Worm (Caenorhabditis elegans): ENCODE measurements around the gene nhr-258.

Gene nhr-258

DNA sequence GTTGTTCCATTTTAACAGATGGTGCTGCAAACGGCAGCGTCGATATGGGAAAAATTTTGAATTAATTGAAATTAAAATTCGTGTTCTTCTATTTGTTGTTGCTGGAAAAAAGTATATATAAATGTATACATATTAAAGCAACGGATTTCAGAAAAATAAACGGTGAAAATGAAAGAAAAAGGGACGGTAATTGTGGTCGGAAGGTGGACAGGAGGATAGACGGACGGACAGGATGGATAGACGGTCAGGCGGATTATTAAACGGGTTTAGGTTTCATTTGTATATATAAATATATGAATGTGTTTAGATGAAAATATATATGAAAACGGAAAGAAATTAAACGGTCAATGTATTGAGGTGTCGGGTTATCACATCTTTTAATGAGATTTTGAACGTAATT, 15.3 kb upstream of the nhr-258 start, which contains the start of gene nhr-31:
Gene nhr-31 (minus strand): TSS at position 101 of the 400 bp plus-strand sequence.
- TF ChIP-seq crh-2 (tag; optimal IDR thresholded peaks at IDR 0.05) (no peak), aly-2 (tag; optimal IDR thresholded peaks at IDR 0.05) (no peak), sma-9 (GFP tag; optimal IDR thresholded peaks at IDR 0.05) (no peak), sma-9 (tag; optimal IDR thresholded peaks at IDR 0.05) (no peak), nhr-25 (tag; optimal IDR thresholded peaks at IDR 0.05) (no peak), unc-39 (tag; optimal IDR thresholded peaks at IDR 0.05) (no peak), nhr-129 (tag; optimal IDR thresholded peaks at IDR 0.05) (no peak), lin-13 (GFP tag; optimal IDR thresholded peaks at IDR 0.05) (no peak), blmp-1 (tag; optimal IDR thresholded peaks at IDR 0.05; ENCODE audit: insufficient read depth) (no peak)

- TF ChIP-seq F13H6.1 (tag; optimal IDR thresholded peaks at IDR 0.05) (peak; percentile 12), sem-4 (tag; optimal IDR thresholded peaks at IDR 0.05) (no peak), nhr-6 (tag; optimal IDR thresholded peaks at IDR 0.05) (no peak), mab-5 (tag; optimal IDR thresholded peaks at IDR 0.05) (no peak), dmd-4 (tag; optimal IDR thresholded peaks at IDR 0.05) (no peak), ceh-16 (tag; optimal IDR thresholded peaks at IDR 0.05) (no peak), peb-1 (tag; optimal IDR thresholded peaks at IDR 0.05) (no peak), unc-39 (tag; optimal IDR thresholded peaks at IDR 0.05) (no peak), unc-55 (GFP tag; optimal IDR thresholded peaks at IDR 0.05) (no peak), nhr-237 (tag; optimal IDR thresholded peaks at IDR 0.05) (no peak), egl-27 (tag; optimal IDR thresholded peaks at IDR 0.05) (no peak), ztf-1 (GFP tag; conservative IDR thresholded peaks at IDR 0.05) (no peak), ztf-11 (tag; optimal IDR thresholded peaks at IDR 0.05) (no peak), alr-1 (tag; optimal IDR thresholded peaks at IDR 0.05) (no peak), nhr-25 (tag; optimal IDR thresholded peaks at IDR 0.05) (no peak), gmeb-1 (tag; optimal IDR thresholded peaks at IDR 0.05) (no peak), nhr-21 (tag; optimal IDR thresholded peaks at IDR 0.05) (no peak), elt-3 (tag; optimal IDR thresholded peaks at IDR 0.05) (no peak), skn-1 (tag; optimal IDR thresholded peaks at IDR 0.05) (no peak), aly-2 (tag; optimal IDR thresholded peaks at IDR 0.05) (no peak), crh-2 (tag; optimal IDR thresholded peaks at IDR 0.05) (peak; percentile 79), sma-3 (GFP tag; optimal IDR thresholded peaks at IDR 0.05) (no peak), ZK546.5 (tag; optimal IDR thresholded peaks at IDR 0.05) (no peak), lin-39 (tag; optimal IDR thresholded peaks at IDR 0.05) (no peak), Y55F3AM.14 (GFP tag; optimal IDR thresholded peaks at IDR 0.05) (no peak), sma-9 (GFP tag; optimal IDR thresholded peaks at IDR 0.05) (peak; percentile 57), sma-9 (tag; optimal IDR thresholded peaks at IDR 0.05) (no peak), nhr-77 (tag; optimal IDR thresholded peaks at IDR 0.05) (no peak), fos-1 (tag; optimal IDR thresholded peaks at IDR 0.05) (peak; percentile 76), C34F6.9 (tag; optimal IDR thresholded peaks at IDR 0.05) (no peak), lsy-2 (tag; optimal IDR thresholded peaks at IDR 0.05) (no peak), elt-1 (tag; optimal IDR thresholded peaks at IDR 0.05) (no peak)
These were observed 14.6 kb upstream of the nhr-258 start for ce11 chrIV:8030099-8030498.

DNA sequence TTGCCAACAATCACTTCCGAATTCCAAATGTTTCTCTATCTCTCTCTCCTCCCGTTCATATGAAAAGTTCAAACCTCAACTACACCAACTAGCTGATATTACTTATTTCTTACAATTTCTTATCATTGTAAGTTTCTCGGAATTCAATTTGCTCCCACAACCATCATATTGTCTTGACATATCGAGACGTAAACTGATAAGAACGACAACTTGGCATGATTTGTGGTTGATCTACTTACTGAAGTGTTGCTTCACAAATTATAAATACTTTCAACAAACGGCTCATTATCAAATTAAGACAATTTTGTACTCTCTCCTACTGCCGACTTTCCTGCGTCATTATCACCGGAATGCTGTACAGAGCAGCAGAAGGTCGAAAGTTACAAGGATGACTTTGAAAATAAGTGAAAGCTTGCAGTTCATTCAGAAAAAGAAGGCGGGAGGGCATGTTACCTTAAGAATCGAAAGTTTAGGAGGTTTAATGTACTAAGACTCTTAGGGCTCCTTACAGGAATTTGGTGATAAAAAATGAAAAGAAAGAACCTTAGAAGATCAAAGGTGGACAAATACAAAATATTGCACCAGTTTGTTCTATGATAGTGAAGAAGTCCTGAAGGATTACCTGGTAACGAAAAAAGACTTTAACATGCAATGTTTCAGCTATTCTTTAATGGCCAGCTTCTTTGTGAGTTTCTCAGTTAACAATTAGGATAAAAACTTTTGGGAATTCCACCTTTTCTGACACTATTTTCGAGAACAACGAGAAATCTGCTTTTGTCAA, 12.4 kb upstream of the nhr-258 start:
- TF ChIP-seq unc-62 (GFP tag; optimal IDR thresholded peaks at IDR 0.05) (no peak), egl-27 (tag; optimal IDR thresholded peaks at IDR 0.05) (peak; percentile 31), fos-1 (tag; optimal IDR thresholded peaks at IDR 0.05) (peak; percentile 84), F13H6.1 (tag; optimal IDR thresholded peaks at IDR 0.05) (peak; percentile 10), sma-9 (GFP tag; optimal IDR thresholded peaks at IDR 0.05) (peak; percentile 82), sma-9 (tag; optimal IDR thresholded peaks at IDR 0.05) (no peak), crh-2 (tag; optimal IDR thresholded peaks at IDR 0.05) (peak; percentile 78), nhr-6 (tag; optimal IDR thresholded peaks at IDR 0.05) (no peak)

DNA sequence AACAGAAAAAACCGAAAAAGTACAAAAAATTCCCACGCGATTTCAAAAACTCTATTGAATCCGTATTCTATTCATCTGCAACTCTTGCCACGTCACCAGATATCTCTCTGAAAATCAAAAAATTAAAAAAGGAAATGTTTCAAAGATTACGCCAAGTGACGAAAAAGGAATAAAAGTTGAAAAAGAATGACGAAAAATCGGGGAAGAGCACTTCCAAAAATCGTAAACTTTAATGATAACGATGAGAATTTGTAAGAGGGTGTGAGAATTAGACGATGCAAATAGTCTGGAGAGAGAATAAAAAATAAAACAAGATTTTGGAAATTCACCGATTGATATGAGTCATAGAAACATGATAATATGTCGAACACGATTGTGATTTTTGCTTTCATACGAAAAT, 10.6 kb upstream of the nhr-258 start:
- TF ChIP-seq crh-2 (tag; optimal IDR thresholded peaks at IDR 0.05) (no peak), egl-27 (tag; optimal IDR thresholded peaks at IDR 0.05) (no peak), fos-1 (tag; optimal IDR thresholded peaks at IDR 0.05) (peak; percentile 71)

Data from whole organism, L2 larva.